Fruit fly (Drosophila melanogaster) whole organism, embryonic: ENCODE measurements around the gene OtopLc.
A peak's percentile ranks its signal among the peaks of the same experiment; 100 is the strongest.

Experiments used
- ATbp ChIP-seq: fragments of 200-800 bp; sonication (Bioruptor generic); optimal IDR thresholded peaks from 2 replicates; lab custom pipeline; 2017; ENCODE audit warnings: missing biosample characterization, mild to moderate bottlenecking, missing genetic modification characterization, missing genetic modification reagents
- Abd-B ChIP-seq: fragments of 200-800 bp; sonication (Bioruptor generic); optimal IDR thresholded peaks from 2 replicates; lab custom pipeline; 2018; ENCODE audit warnings: missing biosample characterization, mild to moderate bottlenecking, missing genetic modification characterization, moderate library complexity
- Bdp1 ChIP-seq: fragments of 200-800 bp; sonication (Bioruptor generic); optimal IDR thresholded peaks from 3 replicates; lab custom pipeline; 2016; ENCODE audit warnings: missing biosample characterization, missing genetic modification characterization
- C15 ChIP-seq: fragments of 200-800 bp; sonication (Bioruptor generic); IDR thresholded peaks from 3 replicates; pipeline ENCODE4 v1.3.6; 2022; ENCODE audit warnings: missing biosample characterization, missing genetic modification characterization
- CG10267 ChIP-seq: fragments of 200-800 bp; sonication (Bioruptor generic); optimal IDR thresholded peaks from 2 replicates; lab custom pipeline; 2018; ENCODE audit warnings: missing biosample characterization, mild to moderate bottlenecking, missing genetic modification characterization, moderate library complexity
- CG10274 ChIP-seq: fragments of 200-800 bp; sonication (Bioruptor generic); optimal IDR thresholded peaks from 3 replicates; lab custom pipeline; 2017; ENCODE audit warnings: missing biosample characterization, mild to moderate bottlenecking, missing genetic modification characterization
- CG10979 ChIP-seq: fragments of 200-800 bp; sonication (Bioruptor generic); optimal IDR thresholded peaks from 2 replicates; lab custom pipeline; 2018; ENCODE audit warnings: missing biosample characterization, mild to moderate bottlenecking, missing genetic modification characterization, moderate library complexity
- CG11398 ChIP-seq: fragments of 200-800 bp; sonication (Bioruptor generic); optimal IDR thresholded peaks from 2 replicates; lab custom pipeline; 2016; ENCODE audit warnings: missing biosample characterization, missing genetic modification characterization
- CG12299 ChIP-seq: fragments of 200-800 bp; sonication (Bioruptor generic); optimal IDR thresholded peaks from 2 replicates; lab custom pipeline; 2018; ENCODE audit warnings: missing biosample characterization, mild to moderate bottlenecking, missing genetic modification characterization
- CG13894 ChIP-seq: fragments of 200-800 bp; sonication (Bioruptor generic); optimal IDR thresholded peaks from 3 replicates; lab custom pipeline; 2018; ENCODE audit warnings: missing biosample characterization, mild to moderate bottlenecking, missing genetic modification characterization, moderate library complexity
- CG14860 ChIP-seq: fragments of 200-800 bp; sonication (Bioruptor generic); IDR thresholded peaks from 3 replicates; pipeline ENCODE4 v1.3.6; 2022; ENCODE audit warnings: missing biosample characterization, missing genetic modification characterization; ENCODE audit not compliant: partially characterized antibody
- CG1603 ChIP-seq: fragments of 200-800 bp; sonication (Bioruptor generic); optimal IDR thresholded peaks from 2 replicates; lab custom pipeline; 2019; ENCODE audit warnings: missing biosample characterization, mild to moderate bottlenecking, missing genetic modification characterization, moderate library complexity
- CG16779 ChIP-seq: fragments of 200-800 bp; sonication (Bioruptor generic); IDR thresholded peaks from 2 replicates; pipeline ENCODE4 v1.3.6; 2022; ENCODE audit warnings: missing biosample characterization, missing genetic modification characterization
- CG16863 ChIP-seq: fragments of 200-800 bp; sonication (Bioruptor generic); optimal IDR thresholded peaks from 3 replicates; lab custom pipeline; 2016; ENCODE audit warnings: missing biosample characterization, missing genetic modification characterization
- CG17568 ChIP-seq: fragments of 200-800 bp; sonication (Bioruptor generic); optimal IDR thresholded peaks from 2 replicates; lab custom pipeline; 2018; ENCODE audit warnings: missing biosample characterization, mild to moderate bottlenecking, missing genetic modification characterization, moderate library complexity
- CG17829 ChIP-seq: fragments of 200-800 bp; optimal IDR thresholded peaks from 2 replicates; lab custom pipeline; 2019; ENCODE audit warnings: missing biosample characterization, mild to moderate bottlenecking, missing genetic modification characterization, moderate library complexity
- CG18764 ChIP-seq: fragments of 200-800 bp; sonication (Bioruptor generic); optimal IDR thresholded peaks from 3 replicates; lab custom pipeline; 2016; ENCODE audit warnings: missing biosample characterization, missing genetic modification characterization
- CG2116 ChIP-seq: fragments of 200-800 bp; sonication (Bioruptor generic); optimal IDR thresholded peaks from 3 replicates; lab custom pipeline; 2018; ENCODE audit warnings: missing biosample characterization, mild to moderate bottlenecking, missing genetic modification characterization
- CG5245 ChIP-seq: fragments of 200-800 bp; sonication (Bioruptor generic); optimal IDR thresholded peaks from 3 replicates; lab custom pipeline; 2016; ENCODE audit warnings: missing biosample characterization, missing genetic modification characterization
- CG6854 ChIP-seq: fragments of 200-800 bp; sonication (Bioruptor generic); optimal IDR thresholded peaks from 3 replicates; lab custom pipeline; 2017; ENCODE audit warnings: missing biosample characterization, mild to moderate bottlenecking, missing genetic modification characterization
- CG7372 ChIP-seq: fragments of 200-800 bp; sonication (Bioruptor generic); IDR thresholded peaks from 2 replicates; pipeline ENCODE4 v1.3.6; 2022; ENCODE audit warnings: missing biosample characterization, missing genetic modification characterization
- CG8281 ChIP-seq: fragments of 200-800 bp; sonication (Bioruptor generic); optimal IDR thresholded peaks from 2 replicates; lab custom pipeline; 2018; ENCODE audit warnings: missing biosample characterization, mild to moderate bottlenecking, missing genetic modification characterization, moderate library complexity
- CG9437 ChIP-seq: fragments of 200-800 bp; sonication (Bioruptor generic); optimal IDR thresholded peaks from 2 replicates; lab custom pipeline; 2018; ENCODE audit warnings: missing biosample characterization, mild to moderate bottlenecking, missing genetic modification characterization
- CG9932 ChIP-seq: fragments of 200-800 bp; sonication (Bioruptor generic); IDR thresholded peaks from 2 replicates; pipeline ENCODE4 v1.3.6; 2022; ENCODE audit warnings: missing biosample characterization, missing genetic modification characterization
- Dad ChIP-seq: fragments of 200-800 bp; sonication (Bioruptor generic); optimal IDR thresholded peaks from 3 replicates; lab custom pipeline; 2016; ENCODE audit warnings: missing biosample characterization, missing genetic modification characterization
- Deaf1 ChIP-seq: fragments of 200-800 bp; optimal IDR thresholded peaks from 3 replicates; lab custom pipeline; 2019; ENCODE audit warnings: missing biosample characterization, mild to moderate bottlenecking, missing genetic modification characterization, moderate library complexity
- Doc2 ChIP-seq: fragments of 200-800 bp; sonication (Bioruptor generic); IDR thresholded peaks from 2 replicates; pipeline ENCODE4 v1.3.6; 2022; ENCODE audit warnings: missing biosample characterization, missing genetic modification characterization
- E2f1 ChIP-seq: fragments of 200-800 bp; sonication (Bioruptor generic); IDR thresholded peaks from 2 replicates; pipeline ENCODE4 v1.3.6; 2022; ENCODE audit warnings: missing biosample characterization, missing genetic modification characterization
- GATAe ChIP-seq: fragments of 200-800 bp; sonication (Bioruptor generic); conservative IDR thresholded peaks from 2 replicates; pipeline ENCODE4 v1.3.6; 2022; ENCODE audit warnings: missing biosample characterization, missing genetic modification characterization
- NC2α ChIP-seq: fragments of 200-800 bp; sonication (Bioruptor generic); optimal IDR thresholded peaks from 2 replicates; lab custom pipeline; 2016; ENCODE audit warnings: missing biosample characterization, missing genetic modification characterization
- Scr ChIP-seq: fragments of 200-800 bp; sonication (Bioruptor generic); IDR thresholded peaks from 2 replicates; pipeline ENCODE4 v1.3.6; 2022; ENCODE audit warnings: missing biosample characterization, missing genetic modification characterization; ENCODE audit not compliant: partially characterized antibody
- Usf ChIP-seq: fragments of 200-800 bp; sonication (Bioruptor generic); optimal IDR thresholded peaks from 2 replicates; lab custom pipeline; 2017; ENCODE audit warnings: missing genotype, missing biosample characterization, missing genetic modification characterization
- ara ChIP-seq: fragments of 200-800 bp; sonication (Bioruptor generic); IDR thresholded peaks from 2 replicates; pipeline ENCODE4 v1.3.6; 2022; ENCODE audit warnings: missing biosample characterization, missing genetic modification characterization
- bigmax ChIP-seq: fragments of 200-800 bp; sonication (Bioruptor generic); optimal IDR thresholded peaks from 2 replicates; lab custom pipeline; 2018; ENCODE audit warnings: missing biosample characterization, mild to moderate bottlenecking, missing genetic modification characterization
- cg ChIP-seq: fragments of 200-800 bp; sonication (Bioruptor generic); optimal IDR thresholded peaks from 3 replicates; lab custom pipeline; 2019; ENCODE audit warnings: missing biosample characterization, mild to moderate bottlenecking, missing genetic modification characterization, moderate library complexity
- corto ChIP-seq: fragments of 200-800 bp; sonication (Bioruptor generic); optimal IDR thresholded peaks from 2 replicates; lab custom pipeline; 2016; ENCODE audit warnings: missing biosample characterization, mild to moderate bottlenecking, missing genetic modification characterization, moderate library complexity
- exex ChIP-seq: fragments of 200-800 bp; sonication (Bioruptor generic); optimal IDR thresholded peaks from 4 replicates; lab custom pipeline; 2018; ENCODE audit warnings: missing biosample characterization, mild to moderate bottlenecking, missing genetic modification characterization, moderate library complexity
- eyg ChIP-seq: fragments of 200-800 bp; sonication (Bioruptor generic); optimal IDR thresholded peaks from 3 replicates; lab custom pipeline; 2016; ENCODE audit warnings: missing biosample characterization, missing genetic modification characterization
- fu2 ChIP-seq: fragments of 200-800 bp; sonication (Bioruptor generic); optimal IDR thresholded peaks from 2 replicates; lab custom pipeline; 2016; ENCODE audit warnings: missing biosample characterization, missing genetic modification characterization
- gcm ChIP-seq: fragments of 200-800 bp; sonication (Bioruptor generic); optimal IDR thresholded peaks from 2 replicates; lab custom pipeline; 2019; ENCODE audit warnings: missing biosample characterization, mild to moderate bottlenecking, missing genetic modification characterization, moderate library complexity
- gcm2 ChIP-seq: fragments of 200-800 bp; sonication (Bioruptor generic); optimal IDR thresholded peaks from 2 replicates; lab custom pipeline; 2016; ENCODE audit warnings: missing biosample characterization, missing genetic modification characterization
- gem ChIP-seq: fragments of 200-800 bp; sonication (Bioruptor generic); optimal IDR thresholded peaks from 2 replicates; lab custom pipeline; 2019; ENCODE audit warnings: missing biosample characterization, mild to moderate bottlenecking, missing genetic modification characterization, moderate library complexity
- h ChIP-seq: fragments of >200 bp; optimal IDR thresholded peaks from 2 replicates; lab custom pipeline; 2017
- hth ChIP-seq: fragments of >200 bp; optimal IDR thresholded peaks from 2 replicates; lab custom pipeline; 2017; ENCODE audit warnings: inconsistent platforms
- kay ChIP-seq: fragments of 200-800 bp; sonication (Bioruptor generic); optimal IDR thresholded peaks from 2 replicates; lab custom pipeline; 2016; ENCODE audit warnings: missing biosample characterization, missing genetic modification characterization
- kni ChIP-seq: fragments of 200-800 bp; sonication (Bioruptor generic); optimal IDR thresholded peaks from 3 replicates; lab custom pipeline; 2017; ENCODE audit warnings: mild to moderate bottlenecking, missing biosample characterization, missing genetic modification reagents, missing genetic modification characterization
- p53 ChIP-seq: fragments of 200-800 bp; sonication (Bioruptor generic); optimal IDR thresholded peaks from 2 replicates; lab custom pipeline; 2016; ENCODE audit warnings: missing biosample characterization, missing genetic modification characterization
- ro ChIP-seq: fragments of 200-800 bp; sonication (Bioruptor generic); IDR thresholded peaks from 2 replicates; pipeline ENCODE4 v1.3.6; 2022; ENCODE audit warnings: missing biosample characterization, missing genetic modification characterization
- schlank ChIP-seq: fragments of 200-800 bp; sonication (Bioruptor generic); optimal IDR thresholded peaks from 2 replicates; lab custom pipeline; 2018; ENCODE audit warnings: missing biosample characterization, mild to moderate bottlenecking, missing genetic modification characterization
- scrt ChIP-seq: fragments of 200-800 bp; sonication (Bioruptor generic); optimal IDR thresholded peaks from 2 replicates; lab custom pipeline; 2018; ENCODE audit warnings: missing biosample characterization, mild to moderate bottlenecking, missing genetic modification characterization, moderate library complexity
- trem ChIP-seq: fragments of 200-800 bp; optimal IDR thresholded peaks from 3 replicates; lab custom pipeline; 2019; ENCODE audit warnings: missing biosample characterization, mild to moderate bottlenecking, missing genetic modification characterization, moderate library complexity
- wdn ChIP-seq: fragments of 200-800 bp; sonication (Bioruptor generic); IDR thresholded peaks from 2 replicates; pipeline ENCODE4 v1.3.6; 2022; ENCODE audit warnings: missing biosample characterization, missing genetic modification characterization

Gene OtopLc

DNA sequence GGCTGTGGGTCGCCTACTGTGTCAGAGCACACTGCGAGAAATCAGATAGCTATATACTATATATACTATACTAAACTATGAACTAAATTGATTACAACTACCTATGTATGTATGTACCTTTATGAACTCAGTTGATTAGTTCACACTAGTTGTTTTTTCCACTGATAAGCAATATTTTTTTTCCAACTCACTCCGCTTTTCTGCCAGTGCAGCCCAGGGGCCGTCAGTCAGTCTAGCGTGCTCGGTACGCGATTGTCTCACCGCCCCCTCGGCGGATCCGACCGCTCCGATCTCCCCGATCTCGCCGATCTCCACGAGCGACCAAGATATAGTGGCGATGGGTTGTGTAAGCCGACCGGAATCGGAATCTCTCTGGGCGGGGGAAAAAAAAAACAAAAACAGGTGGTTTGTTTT, 43.2 kb upstream of the OtopLc start (continued):
- peak; percentile 88 for TF ChIP-seq E2f1 (GFP tag; lab: Robert Waterston, UW)
- TF ChIP-seq CG5245 = peak; percentile 68
- no peak for TF ChIP-seq NC2α
- peak; percentile 78 for TF ChIP-seq CG17829
- peak; percentile 89 for TF ChIP-seq CG16779
- peak; percentile 75 for TF ChIP-seq kay (GFP tag; lab: Kevin White, UChicago)
- no peak for TF ChIP-seq bigmax (GFP tag; lab: Kevin White, UChicago)
- peak; percentile 19 for TF ChIP-seq Bdp1
- peak; percentile 82 for TF ChIP-seq Deaf1 (tag; lab: Kevin White, UChicago)
- TF ChIP-seq trem (tag; lab: Kevin White, UChicago) = peak; percentile 22
- peak; percentile 85 for TF ChIP-seq ATbp (GFP tag; lab: Kevin White, UChicago)
- peak; percentile 23 for TF ChIP-seq eyg (GFP tag; lab: Kevin White, UChicago)
- peak; percentile 66 for TF ChIP-seq Dad (GFP tag; lab: Kevin White, UChicago)
- no peak for TF ChIP-seq kni (GFP tag; lab: Kevin White, UChicago)
- no peak for TF ChIP-seq CG14860
- peak; percentile 95 for TF ChIP-seq CG13894 (tag; lab: Kevin White, UChicago)
- TF ChIP-seq gem (tag; lab: Kevin White, UChicago) = peak; percentile 91
- TF ChIP-seq C15 (GFP tag; lab: Robert Waterston, UW) = peak; percentile 78; the same call in 2 of the 3 replicates
- TF ChIP-seq Doc2 (GFP tag; lab: Robert Waterston, UW) = peak; percentile 78
- TF ChIP-seq CG6854 = peak; percentile 82
- TF ChIP-seq CG10274 (GFP tag; lab: Kevin White, UChicago) = peak; percentile 62
- TF ChIP-seq CG9932 (GFP tag; lab: Robert Waterston, UW) = peak; percentile 90
- TF ChIP-seq Scr = no peak
- TF ChIP-seq schlank = peak; percentile 67
- no peak for TF ChIP-seq cg
- TF ChIP-seq p53 = peak; percentile 26
- TF ChIP-seq Usf (GFP tag; lab: Kevin White, UChicago) = no peak
- TF ChIP-seq hth (lab: Kevin White, UChicago) = no peak
- TF ChIP-seq CG1603 = peak; percentile 90
- TF ChIP-seq ara (GFP tag; lab: Robert Waterston, UW) = peak; percentile 85
- no peak for TF ChIP-seq corto
- peak; percentile 57 for TF ChIP-seq Abd-B
- TF ChIP-seq gcm2 (GFP tag; lab: Kevin White, UChicago) = peak; percentile 15
- TF ChIP-seq CG16863 (GFP tag; lab: Kevin White, UChicago) = peak; percentile 31
- TF ChIP-seq CG8281 (tag; lab: Kevin White, UChicago) = peak; percentile 57
- no peak for TF ChIP-seq CG11398 (GFP tag; lab: Kevin White, UChicago)
- no peak for TF ChIP-seq CG17568 (GFP tag; lab: Kevin White, UChicago)
- peak; percentile 50 for TF ChIP-seq exex
- peak; percentile 80 for TF ChIP-seq ro (GFP tag; lab: Robert Waterston, UW)
- no peak for TF ChIP-seq h (lab: Kevin White, UChicago)
- TF ChIP-seq CG7372 = peak; percentile 95
- TF ChIP-seq CG10267 (tag; lab: Kevin White, UChicago) = peak; percentile 63
- peak; percentile 58 for TF ChIP-seq CG18764 (GFP tag; lab: Kevin White, UChicago)
- TF ChIP-seq CG10979 = peak; percentile 67
- peak; percentile 64; the same call in 1 of the 2 replicates for TF ChIP-seq GATAe (GFP tag; lab: Robert Waterston, UW)
- TF ChIP-seq fu2 (GFP tag; lab: Kevin White, UChicago) = no peak
- TF ChIP-seq gcm (GFP tag; lab: Kevin White, UChicago) = peak; percentile 64
- TF ChIP-seq scrt (GFP tag; lab: Kevin White, UChicago) = peak; percentile 80
- TF ChIP-seq CG2116 = no peak
- TF ChIP-seq CG12299 (tag; lab: Kevin White, UChicago) = peak; percentile 48
- TF ChIP-seq wdn (GFP tag; lab: Robert Waterston, UW) = peak; percentile 85
- TF ChIP-seq CG9437 = peak; percentile 49
